Worm (Caenorhabditis elegans) whole organism, L2 larva: ENCODE measurements around the gene fah-1.

ENCODE experiments used
- unc-62 ChIP-seq: fragments of 150-350 bp; optimal IDR thresholded peaks from 2 replicates; lab custom pipeline; 2014; ENCODE audit warnings: missing biosample characterization, missing genetic modification reagents, missing genetic modification characterization
- ztf-4 ChIP-seq: fragments of 150-350 bp; optimal IDR thresholded peaks from 2 replicates; lab custom pipeline; 2014; ENCODE audit warnings: missing biosample characterization, missing genetic modification characterization

DNA sequence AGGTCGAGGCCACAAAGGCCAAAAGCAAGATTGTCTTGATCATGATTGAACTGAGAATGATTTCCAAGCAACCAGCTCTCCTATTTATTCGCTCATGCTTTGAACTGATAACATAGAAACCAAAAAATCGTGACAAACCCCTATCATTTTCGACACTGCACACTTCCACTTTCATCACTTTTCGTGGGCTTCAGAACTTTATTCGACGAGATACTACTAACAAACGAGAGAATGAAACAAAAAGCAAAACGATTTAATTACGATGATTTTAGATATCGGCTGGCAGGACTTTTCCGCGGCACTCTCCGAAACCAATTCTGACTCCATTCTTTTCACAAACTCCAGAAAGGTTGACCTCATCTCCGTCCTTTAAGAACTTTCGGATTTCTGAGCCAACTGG lies 2.2 kb downstream of the fah-1 start, which contains the start of gene asp-14:
- no peak for TF ChIP-seq unc-62 (GFP tag; lab: Kevin White, UChicago)
- no peak for TF ChIP-seq ztf-4
